Worm (Caenorhabditis elegans) whole organism, midembryonic: Measurements from ENCODE around the gene leo-1.

Experiments
- T22C8.4 ChIP-seq: fragments of 200-800 bp; sonication (Bioruptor generic); IDR thresholded peaks from 2 replicates; pipeline ENCODE4 v1.3.6; 2022; ENCODE audit warnings: missing genetic modification characterization, missing compliant biosample characterization
- cog-1 ChIP-seq: sonication (generic microtip); optimal IDR thresholded peaks from 2 replicates; lab custom pipeline; 2016; ENCODE audit warnings: missing genetic modification characterization, missing compliant biosample characterization
- flt-1 ChIP-seq: fragments of 200-800 bp; sonication (Bioruptor generic); IDR thresholded peaks from 2 replicates; pipeline ENCODE4 v1.3.6; 2022; ENCODE audit warnings: missing genetic modification characterization, missing compliant biosample characterization
- klf-2 ChIP-seq: fragments of 200-800 bp; sonication (Bioruptor generic); conservative IDR thresholded peaks from 2 replicates; pipeline ENCODE4 v1.3.6; 2022; ENCODE audit warnings: missing genetic modification reagents, missing genetic modification characterization, missing compliant biosample characterization
- med-1 ChIP-seq: sonication (generic microtip); optimal IDR thresholded peaks from 2 replicates; lab custom pipeline; 2017; ENCODE audit warnings: missing genetic modification characterization, mild to moderate bottlenecking, missing compliant biosample characterization, antibody characterized with exemption, missing genetic modification reagents; ENCODE audit not compliant: insufficient read depth
- ref-1 ChIP-seq: fragments of 200-800 bp; sonication (Bioruptor generic); conservative IDR thresholded peaks from 2 replicates; pipeline ENCODE4 v1.3.6; 2022; ENCODE audit warnings: missing genetic modification reagents, missing genetic modification characterization, missing compliant biosample characterization
- ztf-23 ChIP-seq: fragments of 200-800 bp; sonication (Bioruptor generic); IDR thresholded peaks from 2 replicates; pipeline ENCODE4 v1.3.6; 2022; ENCODE audit warnings: missing genetic modification reagents, missing genetic modification characterization, missing compliant biosample characterization
- ztf-29 ChIP-seq: fragments of 200-800 bp; sonication (Bioruptor generic); IDR thresholded peaks from 2 replicates; pipeline ENCODE4 v1.3.6; 2022; ENCODE audit warnings: missing genetic modification reagents, missing genetic modification characterization, missing compliant biosample characterization

DNA sequence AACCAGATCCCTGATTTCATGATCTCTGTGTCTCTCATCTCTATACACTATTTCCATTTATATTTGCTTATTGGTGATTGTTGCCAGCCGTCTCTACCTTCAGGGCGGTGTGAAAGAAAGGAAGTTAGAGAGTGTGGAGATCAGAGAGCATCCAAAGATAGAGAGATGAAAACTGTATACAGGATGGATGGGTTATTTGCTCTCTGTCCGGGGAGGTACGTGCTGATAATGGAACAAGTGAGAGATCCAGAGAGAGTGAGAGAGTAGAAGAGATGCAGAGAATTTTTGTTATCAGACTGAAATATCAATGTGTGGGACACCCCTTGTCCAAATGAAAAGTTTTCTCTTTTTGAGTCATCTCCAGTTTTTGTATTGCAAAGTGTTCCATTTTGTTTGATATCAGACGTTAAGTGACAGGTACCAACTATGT is 45.1 kb downstream of the leo-1 start:
- TF ChIP-seq flt-1 (no peak), med-1 (GFP tag; lab: Kevin White, UChicago) (no peak), T22C8.4 (no peak), klf-2 (no peak), ref-1 (GFP tag; lab: Robert Waterston, UW) (no peak), ztf-29 (no peak), ztf-23 (GFP tag; lab: Robert Waterston, UW) (no peak), cog-1 (tag; lab: Kevin White, UChicago) (no peak)
